Fruit fly (Drosophila melanogaster): ENCODE results near the gene Naprt.

DNA sequence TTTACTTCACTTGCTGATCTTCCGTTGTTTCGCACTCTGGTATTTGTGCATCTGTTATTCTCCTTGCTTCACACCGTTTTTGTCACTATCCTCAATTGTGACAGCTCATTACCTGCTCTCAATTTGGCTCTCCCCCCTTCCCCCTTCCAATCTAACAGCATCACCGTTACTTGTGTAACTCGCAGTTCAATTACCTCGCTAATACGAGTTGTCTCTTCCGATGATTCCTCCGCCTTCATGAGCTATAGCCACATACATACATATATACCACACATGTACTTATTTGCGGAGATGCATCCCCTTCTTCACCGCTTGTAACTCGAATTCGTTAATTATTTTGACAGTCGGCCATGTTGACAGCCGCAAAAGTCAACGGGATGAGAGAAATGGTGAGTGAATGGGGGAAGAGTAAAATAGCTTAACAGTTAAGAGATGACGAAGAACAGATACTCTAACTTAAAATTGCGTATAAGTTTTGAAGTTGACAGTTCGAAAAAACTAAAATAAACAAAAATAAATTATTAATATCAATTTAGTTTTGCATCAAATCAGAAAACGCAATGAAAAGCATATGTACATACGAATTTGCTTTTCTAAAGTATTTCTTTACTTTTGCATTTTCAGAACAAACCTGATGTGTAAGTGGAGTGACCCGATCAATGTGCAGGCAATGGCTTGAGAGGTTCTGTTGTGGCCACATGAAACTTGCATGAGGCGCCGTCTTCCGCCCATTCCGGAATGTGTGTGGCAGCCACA, 12.4 kb downstream of the Naprt start:
- no peak for TF ChIP-seq psq (GFP tag; optimal IDR thresholded peaks at IDR 0.05)
- TF ChIP-seq Dif (GFP tag; optimal IDR thresholded peaks at IDR 0.05; ENCODE audit: partially characterized antibody) = no peak
- no peak for TF ChIP-seq br (GFP tag; optimal IDR thresholded peaks at IDR 0.05)
- peak; percentile 20 for TF ChIP-seq h (GFP tag; optimal IDR thresholded peaks at IDR 0.05)
- no peak for TF ChIP-seq Hnf4 (GFP tag; optimal IDR thresholded peaks at IDR 0.05)
- no peak for TF ChIP-seq Mio (GFP tag; optimal IDR thresholded peaks at IDR 0.05)
- no peak for TF ChIP-seq Hr83 (GFP tag; optimal IDR thresholded peaks at IDR 0.05; ENCODE audit: poor library complexity, severe bottlenecking)
- TF ChIP-seq tai (GFP tag; optimal IDR thresholded peaks at IDR 0.05) = no peak
- TF ChIP-seq foxo (GFP tag; optimal IDR thresholded peaks at IDR 0.05) = peak in 1 of 2 experiments; percentile 30
- no peak for TF ChIP-seq lola (GFP tag; optimal IDR thresholded peaks at IDR 0.05)
- TF ChIP-seq fru (GFP tag; optimal IDR thresholded peaks at IDR 0.05) = no peak
- no peak for TF ChIP-seq pan (optimal IDR thresholded peaks at IDR 0.05)
- no peak for TF ChIP-seq usp (GFP tag; optimal IDR thresholded peaks at IDR 0.05)
- no peak for TF ChIP-seq sage (GFP tag; optimal IDR thresholded peaks at IDR 0.05)

Data from whole organism, wandering third instar larva.